Worm (Caenorhabditis elegans): ENCODE results near the gene tiar-1.

The tiar-1 gene

DNA sequence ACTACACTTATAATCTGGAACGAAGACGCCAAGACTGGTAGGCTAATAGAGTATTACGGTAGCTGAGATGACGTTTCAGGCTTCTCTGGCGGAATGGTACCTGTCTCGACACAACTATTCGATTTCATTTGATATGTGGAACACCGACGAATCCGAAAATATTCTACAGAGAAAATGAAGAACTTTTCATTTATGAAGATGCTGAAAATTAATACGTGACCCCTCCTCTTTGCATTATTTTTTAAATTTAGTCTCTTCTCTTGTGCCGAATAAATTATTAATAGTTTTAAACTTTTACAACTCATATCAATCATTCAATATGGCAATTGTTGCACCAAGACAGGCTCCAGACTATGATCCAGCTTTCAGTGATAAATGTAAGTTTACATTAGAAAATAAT, 48.6 kb downstream of the tiar-1 start, which contains the start of gene C25H3.16:
Gene C25H3.16, plus strand, starts transcription at position 301 of the 400 bp plus-strand sequence.
- no peak for TF ChIP-seq hmg-11 (tag; optimal IDR thresholded peaks at IDR 0.05)
- TF ChIP-seq nhr-28 (tag; optimal IDR thresholded peaks at IDR 0.05): no peak
- TF ChIP-seq elt-3 (tag; optimal IDR thresholded peaks at IDR 0.05): no peak
- TF ChIP-seq lsy-12 (tag; optimal IDR thresholded peaks at IDR 0.05): no peak
- no peak for TF ChIP-seq ztf-11 (tag; optimal IDR thresholded peaks at IDR 0.05)
- TF ChIP-seq egl-5 (tag; optimal IDR thresholded peaks at IDR 0.05): no peak
- TF ChIP-seq mdl-1 (tag; optimal IDR thresholded peaks at IDR 0.05): no peak
- no peak for TF ChIP-seq lin-15B (tag; optimal IDR thresholded peaks at IDR 0.05)
- no peak for TF ChIP-seq zag-1 (tag; optimal IDR thresholded peaks at IDR 0.05)
- TF ChIP-seq daf-12 (tag; optimal IDR thresholded peaks at IDR 0.05): no peak
- no peak for TF ChIP-seq eor-1 (tag; optimal IDR thresholded peaks at IDR 0.05)
- no peak for TF ChIP-seq ceh-82 (tag; optimal IDR thresholded peaks at IDR 0.05)
- no peak for TF ChIP-seq nhr-237 (tag; optimal IDR thresholded peaks at IDR 0.05)
- TF ChIP-seq unc-62 (GFP tag; optimal IDR thresholded peaks at IDR 0.05): no peak
- TF ChIP-seq tbx-2 (tag; optimal IDR thresholded peaks at IDR 0.05): no peak
- no peak for TF ChIP-seq mml-1 (tag; optimal IDR thresholded peaks at IDR 0.05)
- TF ChIP-seq unc-39 (tag; optimal IDR thresholded peaks at IDR 0.05): no peak
- TF ChIP-seq ztf-4 (tag; optimal IDR thresholded peaks at IDR 0.05): no peak
- TF ChIP-seq ama-1 (optimal IDR thresholded peaks at IDR 0.05): no peak

- TF ChIP-seq nhr-25 (tag; optimal IDR thresholded peaks at IDR 0.05) (no peak), nhr-23 (tag; optimal IDR thresholded peaks at IDR 0.05) (peak; percentile 15), R02D3.7 (tag; optimal IDR thresholded peaks at IDR 0.05) (no peak)
Measured at ce11 chrII:5665029-5665428, 49.6 kb downstream of the tiar-1 start, which contains the start of gene C25H3.15. Gene C25H3.15, plus strand, starts transcription at chrII:5665329.

DNA sequence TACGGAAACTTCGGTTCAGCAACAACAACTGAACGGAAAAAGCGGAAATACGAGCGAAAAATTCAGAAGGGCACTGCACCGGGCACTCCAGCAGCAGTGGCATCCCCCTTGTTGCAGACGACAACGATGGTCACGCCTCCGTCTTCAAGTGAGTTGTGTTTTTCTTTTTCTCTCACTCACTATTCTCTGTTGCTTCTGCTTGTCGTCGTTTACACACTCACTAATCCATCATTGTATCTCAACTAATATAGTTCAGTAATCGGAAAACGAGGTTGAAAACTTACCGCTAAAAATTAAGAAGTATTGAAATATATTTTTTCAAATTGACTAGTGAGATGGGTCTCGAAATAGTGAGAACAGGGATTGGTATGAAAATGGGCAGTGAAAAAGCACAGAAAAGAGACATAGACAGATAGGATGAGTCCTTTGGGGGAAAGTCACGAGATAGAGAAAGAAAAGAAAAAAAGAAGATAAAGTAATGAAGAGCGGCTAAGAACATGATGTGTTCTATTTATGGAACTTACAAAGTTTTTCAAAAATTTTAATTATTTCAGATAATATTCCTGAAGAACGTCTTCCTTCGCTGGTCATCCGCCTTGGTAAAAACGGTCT, 51.3 kb downstream of the tiar-1 start:
- TF ChIP-seq hmg-11 (tag; optimal IDR thresholded peaks at IDR 0.05): peak; percentile 26
- peak; percentile 59 for TF ChIP-seq nfya-1 (tag; optimal IDR thresholded peaks at IDR 0.05; ENCODE audit: insufficient read depth)
- no peak for TF ChIP-seq unc-39 (tag; optimal IDR thresholded peaks at IDR 0.05)

Data from whole organism, L3 larva.